Worm (Caenorhabditis elegans) whole organism, L1 larva: ENCODE data around the gene hda-2.

ENCODE experiments used
- ces-1 ChIP-seq: fragments of 150-350 bp; optimal IDR thresholded peaks from 2 replicates; lab custom pipeline; 2014; ENCODE audit warnings: missing biosample characterization, missing genetic modification reagents, missing genetic modification characterization
- elt-3 ChIP-seq, 6 experiments: fragments of 150-350 bp in 1 of 6; sonication (generic microtip); optimal IDR thresholded peaks; 2 replicates each; lab custom pipeline; 2017 to 2018; ENCODE audit warnings: missing biosample characterization in 6 of 6, missing genetic modification characterization in 6 of 6, inconsistent platforms in 1 of 6
- lin-39 ChIP-seq: fragments of 150-350 bp; optimal IDR thresholded peaks from 2 replicates; lab custom pipeline; 2014; ENCODE audit warnings: missing biosample characterization, missing genetic modification reagents, missing genetic modification characterization
- sptf-1 ChIP-seq: fragments of 150-350 bp; optimal IDR thresholded peaks from 2 replicates; lab custom pipeline; 2014; ENCODE audit warnings: missing biosample characterization, missing genetic modification characterization
- unc-62 ChIP-seq: fragments of 150-350 bp; optimal IDR thresholded peaks from 2 replicates; lab custom pipeline; 2014; ENCODE audit warnings: missing biosample characterization, missing genetic modification reagents, missing genetic modification characterization
- ztf-11 ChIP-seq, 2 experiments: sonication (generic microtip); optimal IDR thresholded peaks; 2 replicates each; lab custom pipeline; 2016 to 2017; ENCODE audit warnings: missing genetic modification characterization in 2 of 2, missing biosample characterization in 1 of 2, missing compliant biosample characterization in 1 of 2

DNA sequence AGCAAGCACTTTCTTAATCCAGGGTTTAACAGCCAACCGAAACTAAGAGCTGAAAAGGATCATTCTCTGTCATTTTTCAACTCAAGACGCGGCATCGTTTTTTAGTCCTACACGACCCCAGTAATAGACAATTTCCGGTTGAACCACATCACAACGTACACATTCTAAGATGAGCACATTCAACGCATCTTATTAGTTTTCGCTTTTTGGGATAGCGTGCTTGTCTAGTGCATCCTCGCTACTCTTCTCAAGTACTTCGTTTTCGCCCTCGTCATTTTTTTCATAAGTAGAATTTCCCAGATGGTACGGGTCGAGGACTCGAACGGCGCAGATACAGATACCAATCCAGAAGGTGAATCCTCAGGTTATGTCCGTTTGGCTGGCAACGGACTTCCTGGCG lies 19.9 kb upstream of the hda-2 start, which contains the start of gene T05H10.1:
- no peak for TF ChIP-seq lin-39 (tag; lab: Kevin White, UChicago)
- no peak for TF ChIP-seq ces-1 (GFP tag; lab: Kevin White, UChicago)
- no peak for TF ChIP-seq elt-3 (tag; optimal IDR thresholded peaks at IDR 0.05; lab: Kevin White, UChicago)
- TF ChIP-seq sptf-1 (tag; lab: Kevin White, UChicago) = no peak
- no peak for TF ChIP-seq ztf-11 (tag; optimal IDR thresholded peaks at IDR 0.05; lab: Kevin White, UChicago)
- no peak for TF ChIP-seq unc-62 (GFP tag; lab: Kevin White, UChicago)
